Fruit fly (Drosophila melanogaster): Measurements from ENCODE around the gene CG11899.

The CG11899 gene

DNA sequence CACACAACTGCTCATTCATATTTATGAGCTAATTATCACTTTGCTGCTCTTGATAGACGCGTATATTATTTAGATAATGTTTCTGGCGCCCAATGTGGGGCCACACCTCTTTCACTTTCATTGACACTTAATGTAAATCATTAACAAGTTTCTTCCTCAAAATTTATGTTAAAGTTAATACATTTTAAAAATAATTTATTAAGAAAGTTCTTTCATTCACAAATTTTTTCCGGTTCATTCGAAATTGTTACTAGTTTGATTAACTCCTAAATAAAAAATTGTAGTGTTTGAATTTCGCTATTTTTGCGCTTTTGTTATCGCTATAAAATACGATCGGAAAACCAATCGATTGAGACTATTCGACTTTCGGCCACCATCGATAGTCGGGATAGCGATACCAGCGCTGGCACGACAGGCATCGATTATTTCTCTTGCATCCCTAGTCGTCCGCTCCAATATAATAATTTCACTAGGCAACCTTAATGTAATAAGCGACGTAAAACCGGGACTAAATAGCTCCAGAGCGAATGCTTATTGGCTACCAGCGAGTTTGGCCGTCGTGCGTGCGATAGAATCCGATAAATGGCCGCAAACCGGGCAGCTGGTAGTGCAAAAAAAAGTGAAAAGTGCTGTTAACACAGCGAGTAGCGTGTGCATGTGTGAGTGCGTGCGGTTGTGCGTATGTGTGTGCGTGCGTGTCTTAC is 28.6 kb downstream of the CG11899 start, which contains the start of gene Usp1 (continued):
- TF ChIP-seq CG14710 (tag; optimal IDR thresholded peaks at IDR 0.05) (peak; percentile 50), Trl (optimal IDR thresholded peaks at IDR 0.05) (no peak), Trl (GFP tag; optimal IDR thresholded peaks at IDR 0.05) (no peak), gro (GFP tag; optimal IDR thresholded peaks at IDR 0.05) (peak; percentile 65), CG12104 (GFP tag; optimal IDR thresholded peaks at IDR 0.05) (no peak), nmo (GFP tag; optimal IDR thresholded peaks at IDR 0.05) (peak; percentile 62), CG8478 (optimal IDR thresholded peaks at IDR 0.05) (peak; percentile 87), sna (GFP tag; IDR thresholded peaks at IDR 0.05; ENCODE audit: partially characterized antibody) (peak; percentile 90), tgo (GFP tag; IDR thresholded peaks at IDR 0.05) (no peak), CG5180 (GFP tag; optimal IDR thresholded peaks at IDR 0.05) (no peak), zen2 (GFP tag; IDR thresholded peaks at IDR 0.05; ENCODE audit: partially characterized antibody) (peak; percentile 94), Doc3 (GFP tag; IDR thresholded peaks at IDR 0.05; ENCODE audit: partially characterized antibody) (peak; percentile 86), dpn (GFP tag; optimal IDR thresholded peaks at IDR 0.05) (peak in 1 of 2 experiments; percentile 15), Six4 (GFP tag; optimal IDR thresholded peaks at IDR 0.05) (no peak), Hsf (GFP tag; optimal IDR thresholded peaks at IDR 0.05) (no peak), CG7928 (GFP tag; optimal IDR thresholded peaks at IDR 0.05) (peak; percentile 85), Pdp1 (GFP tag; optimal IDR thresholded peaks at IDR 0.05) (peak in 1 of 2 experiments; percentile 24), HmgD (GFP tag; optimal IDR thresholded peaks at IDR 0.05) (peak; percentile 42), Xrp1 (GFP tag; IDR thresholded peaks at IDR 0.05) (0 out of 2 replicates have a peak, but pooled peaks have one; percentile 8), jumu (GFP tag; optimal IDR thresholded peaks at IDR 0.05) (peak; percentile 14), CG11696 (GFP tag; IDR thresholded peaks at IDR 0.05) (no peak), gfzf (GFP tag; optimal IDR thresholded peaks at IDR 0.05) (peak; percentile 27), Dek (tag; optimal IDR thresholded peaks at IDR 0.05) (peak; percentile 14), CG9437 (GFP tag; optimal IDR thresholded peaks at IDR 0.05) (peak; percentile 73), B-H1 (GFP tag; IDR thresholded peaks at IDR 0.05) (no peak), grau (tag; optimal IDR thresholded peaks at IDR 0.05) (peak; percentile 10), MTF-1 (GFP tag; optimal IDR thresholded peaks at IDR 0.05; ENCODE audit: borderline replicate concordance) (no peak), crp (GFP tag; optimal IDR thresholded peaks at IDR 0.05) (peak in 1 of 2 experiments; percentile 8), insv (GFP tag; optimal IDR thresholded peaks at IDR 0.05) (no peak), Mad (GFP tag; optimal IDR thresholded peaks at IDR 0.05) (no peak), CG2116 (GFP tag; optimal IDR thresholded peaks at IDR 0.05) (peak; percentile 97), unc-4 (GFP tag; IDR thresholded peaks at IDR 0.05; ENCODE audit: partially characterized antibody) (peak; percentile 91), CG14860 (GFP tag; IDR thresholded peaks at IDR 0.05; ENCODE audit: partially characterized antibody) (peak; percentile 97), CG10979 (tag; optimal IDR thresholded peaks at IDR 0.05) (peak; percentile 16), CG10267 (tag; optimal IDR thresholded peaks at IDR 0.05) (peak; percentile 53), gsb-n (tag; optimal IDR thresholded peaks at IDR 0.05) (no peak), CG12391 (tag; optimal IDR thresholded peaks at IDR 0.05) (peak; percentile 12), sug (tag; optimal IDR thresholded peaks at IDR 0.05) (peak; percentile 8), gt (GFP tag; IDR thresholded peaks at IDR 0.05) (no peak), Sin3A (optimal IDR thresholded peaks at IDR 0.05) (peak; percentile 72), tna (GFP tag; IDR thresholded peaks at IDR 0.05; ENCODE audit: partially characterized antibody) (peak; percentile 98), CG34224 (GFP tag; IDR thresholded peaks at IDR 0.05; ENCODE audit: partially characterized antibody) (peak; percentile 95), CG42726 (GFP tag; IDR thresholded peaks at IDR 0.05; ENCODE audit: partially characterized antibody) (peak; percentile 95), pho (GFP tag; optimal IDR thresholded peaks at IDR 0.05) (no peak), CkIIα-i1 (GFP tag; IDR thresholded peaks at IDR 0.05) (no peak), gcm2 (GFP tag; optimal IDR thresholded peaks at IDR 0.05) (no peak), Side (GFP tag; optimal IDR thresholded peaks at IDR 0.05) (peak; percentile 28), Kr (GFP tag; optimal IDR thresholded peaks at IDR 0.05) (no peak), CG10431 (GFP tag; optimal IDR thresholded peaks at IDR 0.05) (no peak)

Data from whole organism, embryonic.